Fruit fly (Drosophila melanogaster) whole organism, embryonic: ENCODE results near the gene SLC5A11.

Source experiments
- CG1024 ChIP-seq: fragments of 200-800 bp; sonication (Bioruptor generic); IDR thresholded peaks from 2 replicates; pipeline ENCODE4 v1.3.6; 2022; ENCODE audit warnings: missing biosample characterization, missing genetic modification characterization
- CG10543 ChIP-seq: fragments of 200-800 bp; sonication (Bioruptor generic); optimal IDR thresholded peaks from 3 replicates; lab custom pipeline; 2017; ENCODE audit warnings: missing biosample characterization, mild to moderate bottlenecking, missing genetic modification characterization, moderate library complexity
- CG1233 ChIP-seq: fragments of 200-800 bp; sonication (Bioruptor generic); optimal IDR thresholded peaks from 4 replicates; lab custom pipeline; 2018; ENCODE audit warnings: missing biosample characterization, mild to moderate bottlenecking, missing genetic modification characterization
- CG1603 ChIP-seq: fragments of 200-800 bp; sonication (Bioruptor generic); optimal IDR thresholded peaks from 2 replicates; lab custom pipeline; 2019; ENCODE audit warnings: missing biosample characterization, mild to moderate bottlenecking, missing genetic modification characterization, moderate library complexity
- CG17186 ChIP-seq: fragments of 200-800 bp; sonication (Bioruptor generic); optimal IDR thresholded peaks from 3 replicates; lab custom pipeline; 2017; ENCODE audit warnings: missing biosample characterization, missing genetic modification reagents, missing genetic modification characterization
- CG17612 ChIP-seq: fragments of 200-800 bp; sonication (Bioruptor generic); IDR thresholded peaks from 2 replicates; pipeline ENCODE4 v1.3.6; 2022; ENCODE audit warnings: missing biosample characterization, missing genetic modification characterization
- CG18764 ChIP-seq: fragments of 200-800 bp; sonication (Bioruptor generic); optimal IDR thresholded peaks from 3 replicates; lab custom pipeline; 2016; ENCODE audit warnings: missing biosample characterization, missing genetic modification characterization
- CG2889 ChIP-seq: fragments of 200-800 bp; sonication (Bioruptor generic); IDR thresholded peaks from 3 replicates; pipeline ENCODE4 v1.3.6; 2022; ENCODE audit warnings: missing biosample characterization, missing genetic modification characterization
- CG32532 ChIP-seq: fragments of 200-800 bp; sonication (Bioruptor generic); IDR thresholded peaks from 2 replicates; pipeline ENCODE4 v1.3.6; 2022; ENCODE audit warnings: missing biosample characterization, missing genetic modification characterization
- CG3407 ChIP-seq: fragments of 200-800 bp; sonication (Bioruptor generic); optimal IDR thresholded peaks from 2 replicates; lab custom pipeline; 2018; ENCODE audit warnings: missing biosample characterization, mild to moderate bottlenecking, missing genetic modification characterization
- CG34224 ChIP-seq: fragments of 200-800 bp; sonication (Bioruptor generic); IDR thresholded peaks from 3 replicates; pipeline ENCODE4 v1.3.6; 2022; ENCODE audit warnings: missing biosample characterization, missing genetic modification characterization; ENCODE audit not compliant: partially characterized antibody
- CG4282 ChIP-seq: fragments of 200-800 bp; sonication (Bioruptor generic); optimal IDR thresholded peaks from 2 replicates; lab custom pipeline; 2016; ENCODE audit warnings: missing biosample characterization, missing genetic modification characterization
- CG7271 ChIP-seq: fragments of 200-800 bp; sonication (Bioruptor generic); optimal IDR thresholded peaks from 2 replicates; lab custom pipeline; 2018; ENCODE audit warnings: missing biosample characterization, mild to moderate bottlenecking, missing genetic modification characterization, moderate library complexity
- Dbx ChIP-seq: fragments of 200-800 bp; sonication (Bioruptor generic); IDR thresholded peaks from 3 replicates; pipeline ENCODE4 v1.3.6; 2022; ENCODE audit warnings: missing biosample characterization, missing genetic modification characterization
- Deaf1 ChIP-seq: fragments of 200-800 bp; optimal IDR thresholded peaks from 3 replicates; lab custom pipeline; 2019; ENCODE audit warnings: missing biosample characterization, mild to moderate bottlenecking, missing genetic modification characterization, moderate library complexity
- H15 ChIP-seq: fragments of 200-800 bp; sonication (Bioruptor generic); IDR thresholded peaks from 3 replicates; pipeline ENCODE4 v1.3.6; 2022; ENCODE audit warnings: missing biosample characterization, missing genetic modification characterization
- Hr51 ChIP-seq, 2 experiments: fragments of 200-800 bp; sonication (Bioruptor generic); optimal IDR thresholded peaks; 2 replicates in 1 of 2; 3 replicates in 1 of 2; lab custom pipeline; 2016 to 2018; ENCODE audit warnings: missing biosample characterization in 2 of 2, missing genetic modification characterization in 2 of 2, mild to moderate bottlenecking in 1 of 2, moderate library complexity in 1 of 2
- Hsf ChIP-seq: fragments of 200-800 bp; sonication (Bioruptor generic); optimal IDR thresholded peaks from 3 replicates; lab custom pipeline; 2016; ENCODE audit warnings: missing biosample characterization, missing genetic modification characterization
- Jarid2 ChIP-seq: fragments of 200-800 bp; sonication (Bioruptor generic); optimal IDR thresholded peaks from 3 replicates; lab custom pipeline; 2017; ENCODE audit warnings: mild to moderate bottlenecking, missing biosample characterization, missing genetic modification reagents, missing genetic modification characterization
- NK7.1 ChIP-seq: fragments of 200-800 bp; sonication (Bioruptor generic); optimal IDR thresholded peaks from 3 replicates; lab custom pipeline; 2016; ENCODE audit warnings: missing biosample characterization, missing genetic modification characterization
- Neu2 ChIP-seq: fragments of 200-800 bp; sonication (Bioruptor generic); optimal IDR thresholded peaks from 3 replicates; lab custom pipeline; 2016; ENCODE audit warnings: missing biosample characterization, missing genetic modification characterization, borderline replicate concordance
- Nf-YC ChIP-seq: fragments of 200-800 bp; optimal IDR thresholded peaks from 3 replicates; lab custom pipeline; 2019; ENCODE audit warnings: missing biosample characterization, mild to moderate bottlenecking, missing genetic modification characterization, moderate library complexity
- Optix ChIP-seq: fragments of 200-800 bp; sonication (Bioruptor generic); IDR thresholded peaks from 3 replicates; pipeline ENCODE4 v1.3.6; 2022; ENCODE audit warnings: missing biosample characterization, missing genetic modification characterization
- TFAM ChIP-seq: fragments of 200-800 bp; sonication (Bioruptor generic); optimal IDR thresholded peaks from 2 replicates; lab custom pipeline; 2017; ENCODE audit warnings: missing biosample characterization, missing genetic modification characterization, inconsistent platforms
- Xrp1 ChIP-seq: fragments of 200-800 bp; sonication (Bioruptor generic); IDR thresholded peaks from 2 replicates; pipeline ENCODE4 v1.3.6; 2022; ENCODE audit warnings: missing biosample characterization, missing genetic modification characterization
- amos ChIP-seq: fragments of 200-800 bp; sonication (Bioruptor generic); IDR thresholded peaks from 2 replicates; pipeline ENCODE4 v1.3.6; 2022; ENCODE audit warnings: missing biosample characterization, missing genetic modification characterization; ENCODE audit not compliant: partially characterized antibody
- ash1 ChIP-seq: fragments of 200-800 bp; sonication (Bioruptor generic); optimal IDR thresholded peaks from 2 replicates; lab custom pipeline; 2018; ENCODE audit warnings: missing biosample characterization, mild to moderate bottlenecking, missing genetic modification characterization
- az2 ChIP-seq: fragments of 200-800 bp; sonication (Bioruptor generic); optimal IDR thresholded peaks from 3 replicates; lab custom pipeline; 2016; ENCODE audit warnings: missing biosample characterization, missing genetic modification characterization
- cas ChIP-seq: fragments of 200-800 bp; sonication (Bioruptor generic); IDR thresholded peaks from 2 replicates; pipeline ENCODE4 v1.3.6; 2022; ENCODE audit warnings: missing biosample characterization, missing genetic modification characterization
- cg ChIP-seq: fragments of 200-800 bp; sonication (Bioruptor generic); optimal IDR thresholded peaks from 3 replicates; lab custom pipeline; 2019; ENCODE audit warnings: missing biosample characterization, mild to moderate bottlenecking, missing genetic modification characterization, moderate library complexity
- chif ChIP-seq, 2 experiments: fragments of 200-800 bp; sonication (Bioruptor generic); optimal IDR thresholded peaks; 3 replicates each; lab custom pipeline; 2016; ENCODE audit warnings: missing biosample characterization in 2 of 2, missing genetic modification characterization in 2 of 2
- chm ChIP-seq: fragments of 200-800 bp; sonication (Bioruptor generic); IDR thresholded peaks from 2 replicates; pipeline ENCODE4 v1.3.6; 2022; ENCODE audit warnings: missing biosample characterization, missing genetic modification characterization
- chn ChIP-seq: fragments of 200-800 bp; sonication (Bioruptor generic); optimal IDR thresholded peaks from 2 replicates; lab custom pipeline; 2016; ENCODE audit warnings: missing biosample characterization, missing genetic modification characterization
- danr ChIP-seq: fragments of 200-800 bp; sonication (Bioruptor generic); IDR thresholded peaks from 2 replicates; pipeline ENCODE4 v1.3.6; 2022; ENCODE audit warnings: missing biosample characterization, missing genetic modification characterization
- hb ChIP-seq: fragments of 200-800 bp; sonication (Bioruptor generic); IDR thresholded peaks from 3 replicates; pipeline ENCODE4 v1.3.6; 2022; ENCODE audit warnings: missing biosample characterization, missing genetic modification characterization; ENCODE audit not compliant: partially characterized antibody
- jing ChIP-seq: fragments of 200-800 bp; sonication (Bioruptor generic); optimal IDR thresholded peaks from 2 replicates; lab custom pipeline; 2018; ENCODE audit warnings: missing biosample characterization, mild to moderate bottlenecking, missing genetic modification characterization
- ken ChIP-seq: fragments of 200-800 bp; sonication (Bioruptor generic); IDR thresholded peaks from 3 replicates; pipeline ENCODE4 v1.3.6; 2022; ENCODE audit warnings: missing biosample characterization, missing genetic modification characterization
- mld ChIP-seq: fragments of 200-800 bp; sonication (Bioruptor generic); IDR thresholded peaks from 3 replicates; pipeline ENCODE4 v1.3.6; 2022; ENCODE audit warnings: missing biosample characterization, missing genetic modification characterization; ENCODE audit not compliant: partially characterized antibody
- nerfin-2 ChIP-seq: fragments of 200-800 bp; sonication (Bioruptor generic); IDR thresholded peaks from 2 replicates; pipeline ENCODE4 v1.3.6; 2022; ENCODE audit warnings: missing biosample characterization, missing genetic modification characterization; ENCODE audit not compliant: partially characterized antibody
- nom ChIP-seq: fragments of 200-800 bp; sonication (Bioruptor generic); optimal IDR thresholded peaks from 2 replicates; lab custom pipeline; 2017; ENCODE audit warnings: missing biosample characterization, missing genetic modification characterization, mild to moderate bottlenecking, moderate library complexity, missing genetic modification reagents
- psq ChIP-seq: fragments of 200-800 bp; sonication (Bioruptor generic); optimal IDR thresholded peaks from 2 replicates; lab custom pipeline; 2017; ENCODE audit warnings: missing biosample characterization, missing genetic modification characterization
- salm ChIP-seq: fragments of 200-800 bp; sonication (Bioruptor generic); optimal IDR thresholded peaks from 2 replicates; lab custom pipeline; 2018; ENCODE audit warnings: missing biosample characterization, mild to moderate bottlenecking, missing genetic modification characterization
- sens ChIP-seq: fragments of 200-800 bp; sonication (Bioruptor generic); peaks from one replicate; lab custom pipeline; 2016; ENCODE audit warnings: missing biosample characterization, missing genetic modification characterization
- stc ChIP-seq: fragments of 200-800 bp; sonication (Bioruptor generic); IDR thresholded peaks from 2 replicates; pipeline ENCODE4 v1.3.6; 2022; ENCODE audit warnings: missing biosample characterization, missing genetic modification characterization
- sug ChIP-seq: fragments of 200-800 bp; optimal IDR thresholded peaks from 2 replicates; lab custom pipeline; 2019; ENCODE audit warnings: missing biosample characterization, mild to moderate bottlenecking, missing genetic modification characterization, moderate library complexity
- tgo ChIP-seq: fragments of 200-800 bp; sonication (Bioruptor generic); IDR thresholded peaks from 3 replicates; pipeline ENCODE4 v1.3.6; 2022; ENCODE audit warnings: missing biosample characterization, missing genetic modification characterization
- toy ChIP-seq: fragments of 200-800 bp; sonication (Bioruptor generic); IDR thresholded peaks from 2 replicates; pipeline ENCODE4 v1.3.6; 2022; ENCODE audit warnings: missing biosample characterization, missing genetic modification characterization
- tx ChIP-seq: fragments of 200-800 bp; sonication (Bioruptor generic); optimal IDR thresholded peaks from 2 replicates; lab custom pipeline; 2016; ENCODE audit warnings: missing biosample characterization, missing genetic modification characterization
- unpg ChIP-seq: fragments of 200-800 bp; sonication (Bioruptor generic); optimal IDR thresholded peaks from 3 replicates; lab custom pipeline; 2018; ENCODE audit warnings: missing biosample characterization, mild to moderate bottlenecking, missing genetic modification characterization, moderate library complexity
- vfl ChIP-seq: fragments of 200-800 bp; sonication (Bioruptor generic); optimal IDR thresholded peaks from 2 replicates; lab custom pipeline; 2016; ENCODE audit warnings: missing biosample characterization, missing genetic modification characterization

SLC5A11 gene

DNA sequence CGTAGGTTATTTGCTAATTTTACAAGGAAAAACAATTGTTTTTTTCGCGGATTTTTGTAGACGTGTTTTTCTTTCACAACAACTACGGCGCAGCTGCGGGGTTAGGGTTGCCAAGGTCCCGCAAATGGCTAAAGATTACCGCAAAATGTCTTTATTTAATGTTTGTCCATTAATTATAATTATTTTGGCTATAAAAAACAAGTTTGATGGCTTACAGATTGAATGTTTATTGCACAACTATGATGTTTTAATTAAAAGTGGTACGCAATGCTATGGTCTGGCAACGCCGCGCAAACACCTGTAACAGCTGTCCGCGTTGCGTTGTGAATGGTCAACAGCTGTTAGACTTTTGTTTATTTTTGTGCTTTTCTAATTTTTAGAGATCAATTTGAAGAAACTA is 48.2 kb downstream of the SLC5A11 start (continued):
- TF ChIP-seq CG34224 (GFP tag; lab: Robert Waterston, UW), result peak; percentile 50; the same call in 2 of the 3 replicates
- no peak for TF ChIP-seq toy (GFP tag; lab: Robert Waterston, UW)
- TF ChIP-seq ash1 (GFP tag; lab: Kevin White, UChicago), result no peak
- 0 out of 2 replicates have a peak, but pooled peaks have one; percentile 18 for TF ChIP-seq chm (GFP tag; lab: Robert Waterston, UW)
- TF ChIP-seq unpg (GFP tag; lab: Kevin White, UChicago), result peak; percentile 74
- TF ChIP-seq mld (GFP tag; lab: Robert Waterston, UW), result no peak
- peak; percentile 79 for TF ChIP-seq Hsf (GFP tag; lab: Kevin White, UChicago)
- TF ChIP-seq Jarid2, result peak; percentile 6
- TF ChIP-seq psq (GFP tag; lab: Kevin White, UChicago), result no peak
- peak; percentile 62 for TF ChIP-seq az2
- peak; percentile 69 for TF ChIP-seq stc
- TF ChIP-seq TFAM, result no peak
- TF ChIP-seq sug (tag; lab: Kevin White, UChicago), result peak; percentile 67
- peak; percentile 18; the same call in 1 of the 3 replicates for TF ChIP-seq tgo
- 0 out of 2 replicates have a peak, but pooled peaks have one; percentile 8 for TF ChIP-seq CG1024 (GFP tag; lab: Robert Waterston, UW)
- TF ChIP-seq sens (GFP tag; lab: Kevin White, UChicago), result peak; percentile 94
- no peak for TF ChIP-seq CG3407 (GFP tag; lab: Kevin White, UChicago)
- TF ChIP-seq tx (GFP tag; lab: Kevin White, UChicago), result peak; percentile 58
- peak; percentile 49; the same call in 1 of the 3 replicates for TF ChIP-seq Dbx (GFP tag; lab: Robert Waterston, UW)
- TF ChIP-seq Optix, result peak; percentile 48; the same call in 1 of the 3 replicates
- peak; percentile 25 for TF ChIP-seq salm (tag; lab: Kevin White, UChicago)
- TF ChIP-seq CG10543, result peak; percentile 23
- peak; percentile 59 for TF ChIP-seq CG18764 (GFP tag; lab: Kevin White, UChicago)
- TF ChIP-seq Xrp1 (GFP tag; lab: Robert Waterston, UW), result peak; percentile 72
- TF ChIP-seq CG2889 (GFP tag; lab: Robert Waterston, UW), result no peak
- 0 out of 3 replicates have a peak, but pooled peaks have one; percentile 23 for TF ChIP-seq ken (GFP tag; lab: Robert Waterston, UW)
- TF ChIP-seq Deaf1 (tag; lab: Kevin White, UChicago), result peak; percentile 15
- no peak for TF ChIP-seq CG17612 (GFP tag; lab: Robert Waterston, UW)
- TF ChIP-seq H15, result peak; percentile 47; the same call in 2 of the 3 replicates
- no peak for TF ChIP-seq CG4282 (GFP tag; lab: Kevin White, UChicago)
- TF ChIP-seq hb, result no peak
- peak; percentile 43; the same call in 1 of the 2 replicates for TF ChIP-seq danr
- peak; percentile 66; the same call in 1 of the 2 replicates for TF ChIP-seq cas (GFP tag; lab: Robert Waterston, UW)
- peak; percentile 77 for TF ChIP-seq chn
- TF ChIP-seq nom (GFP tag; lab: Kevin White, UChicago), result peak; percentile 4
- TF ChIP-seq Hr51 (GFP tag; optimal IDR thresholded peaks at IDR 0.05; lab: Kevin White, UChicago), result peak; percentile 57 to 64
- peak; percentile 28; the same call in 1 of the 2 replicates for TF ChIP-seq amos (GFP tag; lab: Robert Waterston, UW)
- TF ChIP-seq cg (GFP tag; lab: Kevin White, UChicago), result no peak
- no peak for TF ChIP-seq nerfin-2 (GFP tag; lab: Robert Waterston, UW)
- TF ChIP-seq Neu2 (GFP tag; lab: Kevin White, UChicago), result no peak
- TF ChIP-seq CG7271, result no peak
- peak; percentile 53 for TF ChIP-seq CG1233 (GFP tag; lab: Kevin White, UChicago)
- TF ChIP-seq Nf-YC (tag; lab: Kevin White, UChicago), result peak; percentile 69
- peak; percentile 79 for TF ChIP-seq CG32532
- peak; percentile 11 for TF ChIP-seq jing
- TF ChIP-seq chif (GFP tag; optimal IDR thresholded peaks at IDR 0.05; lab: Kevin White, UChicago), result peak; percentile 38 to 72
- peak; percentile 59 for TF ChIP-seq vfl
- peak; percentile 51 for TF ChIP-seq NK7.1 (GFP tag; lab: Kevin White, UChicago)
- TF ChIP-seq CG1603 (tag; lab: Kevin White, UChicago), result peak; percentile 74
- TF ChIP-seq CG17186, result peak; percentile 23
